Worm (Caenorhabditis elegans): ENCODE measurements around the gene Y69A2AR.47.
A peak's percentile ranks its signal among the peaks of the same experiment; 100 is the strongest.

The Y69A2AR.47 gene

ce11 chrIV:2639666-2640273, 42.3 kb downstream of the Y69A2AR.47 start:
- TF ChIP-seq cog-1 (tag; optimal IDR thresholded peaks at IDR 0.05) (no peak), klf-2 (GFP tag; conservative IDR thresholded peaks at IDR 0.05) (peak; percentile 72; the same call in 1 of the 2 replicates), flt-1 (GFP tag; IDR thresholded peaks at IDR 0.05) (peak; percentile 78; the same call in 1 of the 2 replicates), T22C8.4 (GFP tag; IDR thresholded peaks at IDR 0.05) (peak; percentile 99), ref-1 (GFP tag; conservative IDR thresholded peaks at IDR 0.05) (peak; percentile 72), med-1 (GFP tag; optimal IDR thresholded peaks at IDR 0.05; ENCODE audit: insufficient read depth) (no peak), ztf-23 (GFP tag; IDR thresholded peaks at IDR 0.05) (peak; percentile 82), tab-1 (GFP tag; IDR thresholded peaks at IDR 0.05) (peak; percentile 84), ztf-29 (GFP tag; IDR thresholded peaks at IDR 0.05) (peak; percentile 72)

- TF ChIP-seq flt-1 (GFP tag; IDR thresholded peaks at IDR 0.05) (0 out of 2 replicates have a peak, but pooled peaks have one; percentile 40), T22C8.4 (GFP tag; IDR thresholded peaks at IDR 0.05) (peak; percentile 85), med-1 (GFP tag; optimal IDR thresholded peaks at IDR 0.05; ENCODE audit: insufficient read depth) (no peak), ztf-29 (GFP tag; IDR thresholded peaks at IDR 0.05) (no peak)
These were observed 43.4 kb downstream of the Y69A2AR.47 start, which contains the start of the genes mdf-2 and nduv-3 for ce11 chrIV:2640950-2641349. mdf-2 (minus strand) TSS chrIV:2641125. nduv-3 (plus strand) TSS chrIV:2641310.

- TF ChIP-seq ref-1 (GFP tag; conservative IDR thresholded peaks at IDR 0.05) (no peak), klf-2 (GFP tag; conservative IDR thresholded peaks at IDR 0.05) (no peak), med-1 (GFP tag; optimal IDR thresholded peaks at IDR 0.05; ENCODE audit: insufficient read depth) (no peak), ztf-23 (GFP tag; IDR thresholded peaks at IDR 0.05) (no peak), tab-1 (GFP tag; IDR thresholded peaks at IDR 0.05) (no peak), cog-1 (tag; optimal IDR thresholded peaks at IDR 0.05) (no peak), flt-1 (GFP tag; IDR thresholded peaks at IDR 0.05) (no peak), ztf-29 (GFP tag; IDR thresholded peaks at IDR 0.05) (no peak), T22C8.4 (GFP tag; IDR thresholded peaks at IDR 0.05) (no peak)
These were observed 44.5 kb downstream of the Y69A2AR.47 start for ce11 chrIV:2642054-2642453.

- TF ChIP-seq ref-1 (GFP tag; conservative IDR thresholded peaks at IDR 0.05) = no peak
- no peak for TF ChIP-seq ztf-29 (GFP tag; IDR thresholded peaks at IDR 0.05)
- no peak for TF ChIP-seq tab-1 (GFP tag; IDR thresholded peaks at IDR 0.05)
- TF ChIP-seq cog-1 (tag; optimal IDR thresholded peaks at IDR 0.05) = no peak
- TF ChIP-seq ztf-23 (GFP tag; IDR thresholded peaks at IDR 0.05) = no peak
- no peak for TF ChIP-seq klf-2 (GFP tag; conservative IDR thresholded peaks at IDR 0.05)
- no peak for TF ChIP-seq T22C8.4 (GFP tag; IDR thresholded peaks at IDR 0.05)
- TF ChIP-seq flt-1 (GFP tag; IDR thresholded peaks at IDR 0.05) = no peak
- TF ChIP-seq med-1 (GFP tag; optimal IDR thresholded peaks at IDR 0.05; ENCODE audit: insufficient read depth) = no peak
These were observed 45.2 kb downstream of the Y69A2AR.47 start, which contains the start of gene ric-8 for ce11 chrIV:2642673-2643072. ric-8 (plus strand) TSS chrIV:2642973.
